Worm (Caenorhabditis elegans) whole organism, L4/young adult: ENCODE measurements around the gene C38D4.10.

Experiments
- W03F9.2 ChIP-seq: fragments of 150-350 bp; optimal IDR thresholded peaks from 2 replicates; lab custom pipeline; 2014; ENCODE audit warnings: missing biosample characterization, missing genetic modification characterization
- dao-5 ChIP-seq: sonication (generic microtip); optimal IDR thresholded peaks from 2 replicates; lab custom pipeline; 2016; ENCODE audit warnings: missing genotype, missing genetic modification characterization, moderate library complexity, missing compliant biosample characterization
- him-1 ChIP-seq: sonication (generic microtip); optimal IDR thresholded peaks from 2 replicates; lab custom pipeline; 2016; ENCODE audit warnings: missing genotype, missing genetic modification reagents, missing genetic modification characterization, missing compliant biosample characterization

DNA sequence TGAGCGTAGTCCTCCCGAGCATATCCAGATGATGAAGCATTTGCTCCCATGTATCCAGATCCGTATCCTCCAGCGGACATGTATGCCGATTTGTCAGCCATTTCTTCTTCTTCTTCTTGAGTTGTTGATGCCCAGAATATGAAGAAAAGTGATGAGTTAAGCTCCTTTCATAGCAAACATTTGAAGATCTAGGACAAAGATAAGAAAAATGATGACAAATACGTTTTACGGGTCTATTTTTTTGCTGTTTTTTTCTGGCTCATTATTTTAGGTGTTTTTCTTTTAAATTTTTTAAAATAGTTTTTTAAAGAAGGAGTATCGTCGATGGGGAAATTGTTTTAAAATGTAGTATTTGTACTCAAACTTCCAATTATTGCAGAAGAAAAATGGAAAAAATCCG is 47.9 kb downstream of the C38D4.10 start, which contains the start of gene nspd-9:
- TF ChIP-seq dao-5 (no peak), him-1 (no peak), W03F9.2 (no peak)
